Worm (Caenorhabditis elegans) whole organism, young adult: ENCODE measurements around the gene hrg-9.
A peak's percentile ranks its signal among the peaks of the same experiment; 100 is the strongest.

ENCODE experiments used
- B0035.1 ChIP-seq: sonication (generic microtip); optimal IDR thresholded peaks from 2 replicates; lab custom pipeline; 2016; ENCODE audit warnings: missing genetic modification characterization, mild to moderate bottlenecking, missing compliant biosample characterization, missing genotype, missing genetic modification reagents
- C06A6.2 ChIP-seq: fragments of 200-800 bp; sonication (Bioruptor generic); conservative IDR thresholded peaks from 2 replicates; pipeline ENCODE4 v1.3.6; 2022; ENCODE audit warnings: missing genetic modification characterization, missing compliant biosample characterization
- C17E4.6 ChIP-seq: fragments of 200-800 bp; sonication (Bioruptor generic); IDR thresholded peaks from 2 replicates; pipeline ENCODE4 v1.3.6; 2022; ENCODE audit warnings: missing genetic modification reagents, missing genetic modification characterization, missing compliant biosample characterization
- F10E7.11 ChIP-seq: sonication (generic microtip); optimal IDR thresholded peaks from 2 replicates; lab custom pipeline; 2017; ENCODE audit warnings: mild to moderate bottlenecking, missing genetic modification characterization, moderate library complexity, missing compliant biosample characterization
- F33H1.4 ChIP-seq: fragments of 200-800 bp; sonication (Bioruptor generic); IDR thresholded peaks from 2 replicates; pipeline ENCODE4 v1.3.6; 2022; ENCODE audit warnings: missing genetic modification reagents, missing genetic modification characterization, missing compliant biosample characterization
- F49E8.2 ChIP-seq: sonication (generic microtip); optimal IDR thresholded peaks from 3 replicates; lab custom pipeline; 2017; ENCODE audit warnings: missing genetic modification characterization, mild to moderate bottlenecking, missing compliant biosample characterization, antibody characterized with exemption, moderate library complexity; ENCODE audit not compliant: insufficient read depth
- T07F8.4 ChIP-seq: sonication (generic microtip); optimal IDR thresholded peaks from 2 replicates; lab custom pipeline; 2016; ENCODE audit warnings: mild to moderate bottlenecking, missing genetic modification characterization, moderate library complexity, missing compliant biosample characterization
- Y53G8AR.9 ChIP-seq: fragments of 200-800 bp; sonication (Bioruptor generic); conservative IDR thresholded peaks from 2 replicates; pipeline ENCODE4 v1.3.6; 2022; ENCODE audit warnings: missing genetic modification reagents, missing genetic modification characterization, missing compliant biosample characterization
- Y79H2A.3 ChIP-seq: fragments of 200-800 bp; sonication (Bioruptor generic); conservative IDR thresholded peaks from 2 replicates; pipeline ENCODE4 v1.3.6; 2022; ENCODE audit warnings: missing genetic modification reagents, missing genetic modification characterization, missing compliant biosample characterization
- ama-1 ChIP-seq, 3 experiments: fragments of 150-350 bp in 1 of 3; sonication (generic microtip) in 2 of 3; optimal IDR thresholded peaks; 2 replicates each; lab custom pipeline; 2014 to 2018; ENCODE audit warnings: missing biosample characterization in 2 of 3, missing genetic modification characterization in 2 of 3, missing genetic modification reagents in 2 of 3
- athp-1 ChIP-seq: sonication (generic microtip); optimal IDR thresholded peaks from 2 replicates; lab custom pipeline; 2017; ENCODE audit warnings: mild to moderate bottlenecking, missing genetic modification characterization, missing compliant biosample characterization
- bed-1 ChIP-seq: fragments of 200-800 bp; sonication (Bioruptor generic); IDR thresholded peaks from 2 replicates; pipeline ENCODE4 v1.3.6; 2022; ENCODE audit warnings: missing genetic modification reagents, missing genetic modification characterization, missing compliant biosample characterization
- cebp-1 ChIP-seq, 2 experiments: fragments of 200-800 bp in 1 of 2; sonication (Bioruptor generic) in 1 of 2; sonication (generic microtip) in 1 of 2; IDR thresholded peaks in 1 of 2; optimal IDR thresholded peaks in 1 of 2; 2 replicates each; pipeline versions ENCODE4 v1.3.6 to Lab custom; 2017 to 2022; ENCODE audit warnings: missing compliant biosample characterization in 2 of 2, missing genetic modification characterization in 2 of 2, mild to moderate bottlenecking in 1 of 2, missing genetic modification reagents in 1 of 2, moderate library complexity in 1 of 2
- ceh-58 ChIP-seq: fragments of 200-800 bp; sonication (Bioruptor generic); IDR thresholded peaks from 2 replicates; pipeline ENCODE4 v1.3.6; 2022; ENCODE audit warnings: missing genetic modification characterization, missing compliant biosample characterization
- dpl-1 ChIP-seq: fragments of 150-350 bp; optimal IDR thresholded peaks from 2 replicates; lab custom pipeline; 2014; ENCODE audit warnings: missing biosample characterization, missing genetic modification reagents, missing genetic modification characterization
- fkh-3 ChIP-seq: sonication (generic microtip); optimal IDR thresholded peaks from 2 replicates; lab custom pipeline; 2016; ENCODE audit warnings: mild to moderate bottlenecking, missing genetic modification characterization, missing compliant biosample characterization
- hmg-1.2 ChIP-seq: fragments of 200-800 bp; sonication (Bioruptor generic); IDR thresholded peaks from 2 replicates; pipeline ENCODE4 v1.3.6; 2022; ENCODE audit warnings: missing genetic modification reagents, missing genetic modification characterization, missing compliant biosample characterization
- hrde-1 ChIP-seq: sonication (generic microtip); optimal IDR thresholded peaks from 2 replicates; lab custom pipeline; 2016; ENCODE audit warnings: missing genetic modification characterization, mild to moderate bottlenecking, missing compliant biosample characterization, moderate library complexity, missing genotype, missing genetic modification reagents, borderline replicate concordance
- hsf-1 ChIP-seq: fragments of 200-800 bp; sonication (Bioruptor generic); IDR thresholded peaks from 2 replicates; pipeline ENCODE4 v1.3.6; 2022; ENCODE audit warnings: missing genetic modification reagents, missing genetic modification characterization, missing compliant biosample characterization
- lag-1 ChIP-seq: fragments of 200-800 bp; sonication (Bioruptor generic); IDR thresholded peaks from 2 replicates; pipeline ENCODE4 v1.3.6; 2022; ENCODE audit warnings: missing genetic modification reagents, missing genetic modification characterization, missing compliant biosample characterization
- let-526 ChIP-seq: fragments of 200-800 bp; sonication (Bioruptor generic); IDR thresholded peaks from 2 replicates; pipeline ENCODE4 v1.3.6; 2022; ENCODE audit warnings: missing genetic modification reagents, missing genetic modification characterization, missing compliant biosample characterization
- lin-35 ChIP-seq, 3 experiments: fragments of 150-350 bp in 2 of 3; sonication (generic microtip) in 1 of 3; optimal IDR thresholded peaks; 2 replicates each; lab custom pipeline; 2014 to 2018; ENCODE audit warnings: missing biosample characterization in 3 of 3, missing genetic modification characterization in 3 of 3, missing genetic modification reagents in 3 of 3
- lin-54 ChIP-seq: fragments of 200-800 bp; sonication (Bioruptor generic); optimal IDR thresholded peaks from 2 replicates; lab custom pipeline; 2018; ENCODE audit warnings: mild to moderate bottlenecking, missing genetic modification characterization, missing compliant biosample characterization
- lsl-1 ChIP-seq: fragments of 200-800 bp; sonication (Bioruptor generic); optimal IDR thresholded peaks from 2 replicates; lab custom pipeline; 2018; ENCODE audit warnings: mild to moderate bottlenecking, missing genetic modification characterization, moderate library complexity, missing compliant biosample characterization
- madf-3 ChIP-seq: fragments of 200-800 bp; sonication (Bioruptor generic); IDR thresholded peaks from 2 replicates; pipeline ENCODE4 v1.3.6; 2022; ENCODE audit warnings: missing genetic modification reagents, missing genetic modification characterization, missing compliant biosample characterization
- madf-6 ChIP-seq: fragments of 200-800 bp; sonication (Bioruptor generic); IDR thresholded peaks from 2 replicates; pipeline ENCODE4 v1.3.6; 2022; ENCODE audit warnings: missing genetic modification reagents, missing genetic modification characterization, missing compliant biosample characterization
- mes-4 ChIP-seq: sonication (generic microtip); optimal IDR thresholded peaks from 2 replicates; lab custom pipeline; 2016; ENCODE audit warnings: missing genotype, missing genetic modification characterization, missing compliant biosample characterization
- mxl-1 ChIP-seq: sonication (generic microtip); optimal IDR thresholded peaks from 2 replicates; lab custom pipeline; 2016; ENCODE audit warnings: missing genetic modification characterization, missing compliant biosample characterization
- nfyb-1 ChIP-seq: fragments of 200-800 bp; sonication (Bioruptor generic); IDR thresholded peaks from 2 replicates; pipeline ENCODE4 v1.3.6; 2022; ENCODE audit warnings: missing genetic modification reagents, missing genetic modification characterization, missing compliant biosample characterization
- nhr-179 ChIP-seq: sonication (generic microtip); optimal IDR thresholded peaks from 2 replicates; lab custom pipeline; 2016; ENCODE audit warnings: mild to moderate bottlenecking, missing genetic modification characterization, missing compliant biosample characterization
- rec-8 ChIP-seq, 2 experiments: sonication (generic microtip); optimal IDR thresholded peaks; 2 replicates each; lab custom pipeline; 2016; ENCODE audit warnings: mild to moderate bottlenecking in 2 of 2, missing genetic modification characterization in 2 of 2, missing genetic modification reagents in 2 of 2, missing genotype in 2 of 2, missing biosample characterization in 1 of 2, missing compliant biosample characterization in 1 of 2, moderate library complexity in 1 of 2
- repo-1 ChIP-seq: sonication (generic microtip); optimal IDR thresholded peaks from 2 replicates; lab custom pipeline; 2017; ENCODE audit warnings: mild to moderate bottlenecking, missing genetic modification characterization, missing compliant biosample characterization
- rpc-1 ChIP-seq, 2 experiments: fragments of 150-350 bp in 1 of 2; sonication (generic microtip) in 1 of 2; optimal IDR thresholded peaks; 2 replicates each; lab custom pipeline; 2014 to 2018; ENCODE audit warnings: missing biosample characterization in 1 of 2, missing genetic modification characterization in 1 of 2, missing genetic modification reagents in 1 of 2, missing genotype in 1 of 2
- snpc-1.3 ChIP-seq: sonication (generic microtip); optimal IDR thresholded peaks from 2 replicates; lab custom pipeline; 2017; ENCODE audit warnings: missing genetic modification characterization, mild to moderate bottlenecking, missing compliant biosample characterization, antibody characterized with exemption, moderate library complexity, missing genotype, missing genetic modification reagents; ENCODE audit not compliant: insufficient read depth
- snpc-3.4 ChIP-seq: sonication (generic microtip); optimal IDR thresholded peaks from 2 replicates; lab custom pipeline; 2017; ENCODE audit warnings: missing genetic modification characterization, mild to moderate bottlenecking, missing compliant biosample characterization, antibody characterized with exemption, moderate library complexity, missing genotype, missing genetic modification reagents
- snpc-4 ChIP-seq, 5 experiments: fragments of 150-350 bp in 1 of 5; sonication (generic microtip) in 4 of 5; optimal IDR thresholded peaks; 2 replicates each; lab custom pipeline; 2014 to 2018; ENCODE audit warnings: missing genetic modification characterization in 5 of 5, missing biosample characterization in 3 of 5, antibody characterized with exemption in 2 of 5, mild to moderate bottlenecking in 2 of 5, missing compliant biosample characterization in 2 of 5, missing genotype in 2 of 5, moderate library complexity in 2 of 5, missing genetic modification reagents in 1 of 5
- unc-130 ChIP-seq: sonication (generic microtip); optimal IDR thresholded peaks from 2 replicates; lab custom pipeline; 2016; ENCODE audit warnings: missing genetic modification reagents, missing genetic modification characterization, missing compliant biosample characterization
- zfh-2 ChIP-seq: fragments of 200-800 bp; sonication (Bioruptor generic); conservative IDR thresholded peaks from 2 replicates; pipeline ENCODE4 v1.3.6; 2022; ENCODE audit warnings: missing genetic modification reagents, missing genetic modification characterization, missing compliant biosample characterization
- ztf-22 ChIP-seq: fragments of 200-800 bp; sonication (Bioruptor generic); optimal IDR thresholded peaks from 2 replicates; lab custom pipeline; 2018; ENCODE audit warnings: mild to moderate bottlenecking, missing genetic modification characterization, moderate library complexity, missing compliant biosample characterization
- ztf-25 ChIP-seq: fragments of 200-800 bp; sonication (Bioruptor generic); IDR thresholded peaks from 2 replicates; pipeline ENCODE4 v1.3.6; 2022; ENCODE audit warnings: missing genetic modification reagents, missing genetic modification characterization, missing compliant biosample characterization
- ztf-26 ChIP-seq: sonication (generic microtip); optimal IDR thresholded peaks from 2 replicates; lab custom pipeline; 2017; ENCODE audit warnings: missing genetic modification characterization, missing compliant biosample characterization
- ztf-28 ChIP-seq: fragments of 200-800 bp; sonication (Bioruptor generic); IDR thresholded peaks from 2 replicates; pipeline ENCODE4 v1.3.6; 2022; ENCODE audit warnings: missing genetic modification reagents, missing genetic modification characterization, missing compliant biosample characterization

The hrg-9 gene

DNA sequence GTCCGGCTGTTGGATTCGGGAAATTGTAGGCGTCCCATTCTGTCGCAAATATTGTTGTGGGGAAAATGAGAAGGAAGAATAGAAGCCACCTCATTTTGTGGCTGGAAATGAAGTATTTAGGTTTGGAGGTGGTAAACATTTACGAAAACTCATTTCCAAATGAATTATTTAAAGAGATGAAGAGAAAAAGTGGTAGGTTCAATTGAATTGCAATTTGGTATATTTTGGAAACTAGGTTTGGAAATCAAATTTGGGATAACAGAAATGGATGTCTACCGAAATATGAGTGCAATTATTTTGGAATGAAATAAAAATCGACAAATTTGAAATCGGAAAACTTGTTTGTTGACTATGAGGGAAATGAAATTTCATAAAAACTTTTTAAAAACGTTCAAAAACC, 45.7 kb upstream of the hrg-9 start, which contains the start of gene F15B9.10:
TSS of gene F15B9.10 (minus strand) at position 101 of the 400 bp plus-strand sequence.
- no peak for TF ChIP-seq zfh-2 (GFP tag; lab: Robert Waterston, UW)
- TF ChIP-seq ztf-28 (GFP tag; lab: Robert Waterston, UW) = no peak
- TF ChIP-seq madf-3 (GFP tag; lab: Robert Waterston, UW) = no peak
- TF ChIP-seq C06A6.2 (GFP tag; lab: Robert Waterston, UW) = no peak
- no peak for TF ChIP-seq nfyb-1 (GFP tag; lab: Robert Waterston, UW)
- no peak for TF ChIP-seq unc-130 (GFP tag; lab: Kevin White, UChicago)
- no peak for TF ChIP-seq rec-8 (tag; optimal IDR thresholded peaks at IDR 0.05; lab: Kevin White, UChicago)
- no peak for TF ChIP-seq lin-35 (GFP tag; optimal IDR thresholded peaks at IDR 0.05; lab: Kevin White, UChicago)
- no peak for TF ChIP-seq Y79H2A.3 (GFP tag; lab: Robert Waterston, UW)
- no peak for TF ChIP-seq ztf-22 (GFP tag; lab: Kevin White, UChicago)
- TF ChIP-seq C17E4.6 (GFP tag; lab: Robert Waterston, UW) = no peak
- no peak for TF ChIP-seq lsl-1 (GFP tag; lab: Kevin White, UChicago)
- TF ChIP-seq rpc-1 (optimal IDR thresholded peaks at IDR 0.05; lab: Kevin White, UChicago) = no peak
- TF ChIP-seq rpc-1 (tag; optimal IDR thresholded peaks at IDR 0.05; lab: Kevin White, UChicago) = no peak
- no peak for TF ChIP-seq let-526 (GFP tag; lab: Robert Waterston, UW)

DNA sequence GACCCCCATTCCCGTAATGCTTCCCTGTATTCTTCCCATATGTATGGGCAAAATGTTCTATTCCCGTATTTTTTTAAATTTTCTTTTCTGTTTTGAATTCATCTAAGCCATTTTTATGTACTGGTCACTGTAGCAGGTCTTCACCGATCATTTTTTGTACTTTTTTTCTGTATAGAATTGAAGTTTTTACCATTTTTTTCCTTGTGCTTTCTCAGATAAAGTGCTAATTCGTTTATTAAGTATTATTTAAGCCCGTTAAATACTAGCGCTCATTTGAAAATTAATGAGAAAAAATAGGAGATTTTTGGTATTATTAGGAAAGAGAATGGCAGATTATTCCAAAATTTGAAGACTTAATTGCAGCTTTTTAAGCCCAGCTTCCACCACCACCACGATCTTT, 43.6 kb upstream of the hrg-9 start:
- TF ChIP-seq B0035.1 (no peak), hsf-1 (GFP tag; lab: Robert Waterston, UW) (peak; percentile 47; the same call in 1 of the 2 replicates), mxl-1 (tag; lab: Kevin White, UChicago) (peak; percentile 20), zfh-2 (GFP tag; lab: Robert Waterston, UW) (no peak), hrde-1 (tag; lab: Kevin White, UChicago) (peak; percentile 88), madf-6 (GFP tag; lab: Robert Waterston, UW) (peak; percentile 49; the same call in 1 of the 2 replicates), athp-1 (tag; lab: Kevin White, UChicago) (peak; percentile 51), ama-1 (optimal IDR thresholded peaks at IDR 0.05; lab: Kevin White, UChicago) (no peak), ama-1 (GFP tag; optimal IDR thresholded peaks at IDR 0.05; lab: Kevin White, UChicago) (peak in 1 of 2 experiments; percentile 61), rpc-1 (optimal IDR thresholded peaks at IDR 0.05; lab: Kevin White, UChicago) (no peak), rpc-1 (tag; optimal IDR thresholded peaks at IDR 0.05; lab: Kevin White, UChicago) (no peak), snpc-4 (GFP tag; optimal IDR thresholded peaks at IDR 0.05; lab: Kevin White, UChicago) (no peak), snpc-4 (tag; optimal IDR thresholded peaks at IDR 0.05; lab: Kevin White, UChicago) (peak in 2 of 4 experiments; percentile 2 to 24), F10E7.11 (no peak), ztf-25 (no peak), nhr-179 (tag; lab: Kevin White, UChicago) (no peak), hmg-1.2 (GFP tag; lab: Robert Waterston, UW) (0 out of 2 replicates have a peak, but pooled peaks have one; percentile 14), Y53G8AR.9 (GFP tag; lab: Robert Waterston, UW) (peak; percentile 25; the same call in 1 of the 2 replicates), nfyb-1 (GFP tag; lab: Robert Waterston, UW) (no peak), dpl-1 (no peak), T07F8.4 (tag; lab: Kevin White, UChicago) (no peak), ceh-58 (GFP tag; lab: Robert Waterston, UW) (no peak), madf-3 (GFP tag; lab: Robert Waterston, UW) (0 out of 2 replicates have a peak, but pooled peaks have one; percentile 2), cebp-1 (GFP tag; IDR thresholded peaks at IDR 0.05; lab: Robert Waterston, UW) (no peak), cebp-1 (tag; optimal IDR thresholded peaks at IDR 0.05; lab: Kevin White, UChicago) (peak; percentile 19), bed-1 (GFP tag; lab: Robert Waterston, UW) (no peak), ztf-28 (GFP tag; lab: Robert Waterston, UW) (no peak), F49E8.2 (tag; lab: Kevin White, UChicago) (peak; percentile 72), fkh-3 (tag; lab: Kevin White, UChicago) (no peak), repo-1 (no peak), mes-4 (no peak), lag-1 (GFP tag; lab: Robert Waterston, UW) (no peak), snpc-1.3 (tag; lab: Kevin White, UChicago) (peak; percentile 43), lin-54 (GFP tag; lab: Kevin White, UChicago) (peak; percentile 30), lsl-1 (GFP tag; lab: Kevin White, UChicago) (peak; percentile 1), snpc-3.4 (peak; percentile 16), F33H1.4 (0 out of 2 replicates have a peak, but pooled peaks have one; percentile 7), ztf-26 (tag; lab: Kevin White, UChicago) (no peak)
